Fruit fly (Drosophila melanogaster) whole organism, wandering third instar larva: ENCODE data around the gene Arc42.

Experiments used
- CG32264 ChIP-seq: fragments of 200-800 bp; sonication (Bioruptor generic); optimal IDR thresholded peaks from 2 replicates; lab custom pipeline; 2016; ENCODE audit warnings: missing biosample characterization, missing genetic modification characterization
- HLH106 ChIP-seq: fragments of 200-800 bp; optimal IDR thresholded peaks from 3 replicates; lab custom pipeline; 2019; ENCODE audit warnings: missing biosample characterization, mild to moderate bottlenecking, missing genetic modification characterization, moderate library complexity
- dmrt93B ChIP-seq: fragments of 200-800 bp; sonication (Bioruptor generic); optimal IDR thresholded peaks from 2 replicates; lab custom pipeline; 2018; ENCODE audit warnings: missing biosample characterization, mild to moderate bottlenecking, missing genetic modification characterization
- woc ChIP-seq: sonication (Bioruptor generic); optimal IDR thresholded peaks from 2 replicates; lab custom pipeline; 2016; ENCODE audit warnings: missing biosample characterization, mild to moderate bottlenecking, missing genetic modification characterization

- TF ChIP-seq HLH106 (peak; percentile 95), woc (peak; percentile 89), dmrt93B (GFP tag; lab: Kevin White, UChicago) (peak; percentile 65), CG32264 (GFP tag; lab: Kevin White, UChicago) (peak; percentile 31)
Observed at dm6 chr3R:19863979-19864775, 13.4 kb upstream of the Arc42 start, which contains the start of the genes CG4572 and CG4686.
